Fruit fly (Drosophila melanogaster) whole organism, embryonic: Measurements from ENCODE around the gene AlaRS-m.

ENCODE experiments used
- CG17568 ChIP-seq: fragments of 200-800 bp; sonication (Bioruptor generic); optimal IDR thresholded peaks from 2 replicates; lab custom pipeline; 2018; ENCODE audit warnings: missing biosample characterization, mild to moderate bottlenecking, missing genetic modification characterization, moderate library complexity
- CG18262 ChIP-seq: fragments of 200-800 bp; optimal IDR thresholded peaks from 3 replicates; lab custom pipeline; 2019; ENCODE audit warnings: missing biosample characterization, mild to moderate bottlenecking, missing genetic modification characterization, moderate library complexity
- CG4360 ChIP-seq: fragments of 200-800 bp; sonication (Bioruptor generic); IDR thresholded peaks from 2 replicates; pipeline ENCODE4 v1.3.6; 2022; ENCODE audit warnings: missing biosample characterization, missing genetic modification characterization
- CG8944 ChIP-seq: fragments of 200-800 bp; sonication (Bioruptor generic); optimal IDR thresholded peaks from 3 replicates; lab custom pipeline; 2016; ENCODE audit warnings: missing biosample characterization, missing genetic modification characterization
- Hr51 ChIP-seq, 2 experiments: fragments of 200-800 bp; sonication (Bioruptor generic); optimal IDR thresholded peaks; 2 replicates in 1 of 2; 3 replicates in 1 of 2; lab custom pipeline; 2016 to 2018; ENCODE audit warnings: missing biosample characterization in 2 of 2, missing genetic modification characterization in 2 of 2, mild to moderate bottlenecking in 1 of 2, moderate library complexity in 1 of 2
- Vsx1 ChIP-seq: fragments of 200-800 bp; sonication (Bioruptor generic); optimal IDR thresholded peaks from 2 replicates; lab custom pipeline; 2017; ENCODE audit warnings: missing biosample characterization, mild to moderate bottlenecking, missing genetic modification characterization, missing genetic modification reagents
- ci ChIP-seq: fragments of 200-800 bp; sonication (Bioruptor generic); IDR thresholded peaks from 3 replicates; pipeline ENCODE4 v1.3.6; 2022; ENCODE audit warnings: missing biosample characterization, missing genetic modification characterization
- emc ChIP-seq: fragments of 200-800 bp; sonication (Bioruptor generic); optimal IDR thresholded peaks from 2 replicates; lab custom pipeline; 2016; ENCODE audit warnings: missing biosample characterization, missing genetic modification characterization
- pfk ChIP-seq: fragments of 200-800 bp; sonication (Bioruptor generic); optimal IDR thresholded peaks from 2 replicates; lab custom pipeline; 2018; ENCODE audit warnings: missing biosample characterization, mild to moderate bottlenecking, missing genetic modification characterization, moderate library complexity
- scrt ChIP-seq: fragments of 200-800 bp; sonication (Bioruptor generic); optimal IDR thresholded peaks from 2 replicates; lab custom pipeline; 2018; ENCODE audit warnings: missing biosample characterization, mild to moderate bottlenecking, missing genetic modification characterization, moderate library complexity
- zf30C ChIP-seq: fragments of 200-800 bp; sonication (Bioruptor generic); optimal IDR thresholded peaks from 3 replicates; lab custom pipeline; 2018; ENCODE audit warnings: missing biosample characterization, mild to moderate bottlenecking, missing genetic modification characterization

- TF ChIP-seq pfk (GFP tag; lab: Kevin White, UChicago) (peak; percentile 80), zf30C (GFP tag; lab: Kevin White, UChicago) (no peak), emc (GFP tag; lab: Kevin White, UChicago) (peak; percentile 99), CG4360 (GFP tag; lab: Robert Waterston, UW) (peak; percentile 96), CG17568 (no peak), scrt (GFP tag; lab: Kevin White, UChicago) (peak; percentile 98), Vsx1 (peak; percentile 98), ci (GFP tag; lab: Robert Waterston, UW) (peak; percentile 100), Hr51 (GFP tag; optimal IDR thresholded peaks at IDR 0.05; lab: Kevin White, UChicago) (peak; percentile 100), CG8944 (GFP tag; lab: Kevin White, UChicago) (peak; percentile 100), CG18262 (tag; lab: Kevin White, UChicago) (peak; percentile 97)
These were observed 6.6 kb upstream of the AlaRS-m start, which contains the start of the genes Tcs5 and CHMP2B for dm6 chr3L:5139312-5139711.
